Worm (Caenorhabditis elegans): ENCODE results near the gene zip-2.

Gene zip-2

DNA sequence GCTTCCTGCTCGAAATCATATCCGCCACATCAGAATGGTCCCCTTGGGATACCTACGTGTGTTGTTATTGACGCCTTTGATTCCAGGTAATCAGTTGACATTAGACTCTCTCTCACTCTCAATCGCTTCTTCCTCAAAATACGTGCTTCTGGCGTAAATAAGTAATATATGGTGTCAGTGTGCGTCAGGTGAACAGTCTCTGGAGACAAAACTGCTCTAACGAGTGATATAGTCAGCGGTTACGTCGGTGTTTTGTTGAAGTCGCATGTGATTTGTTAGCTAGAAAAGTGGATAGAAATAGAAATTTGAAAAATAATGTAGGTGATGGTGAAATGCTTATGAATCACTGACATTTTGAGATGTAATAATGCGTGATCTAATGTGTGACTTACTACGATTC, 30.7 kb upstream of the zip-2 start:
- TF ChIP-seq C06A6.2 (GFP tag; conservative IDR thresholded peaks at IDR 0.05) (no peak), Y95B8A.8 (GFP tag; IDR thresholded peaks at IDR 0.05) (no peak), pbrm-1 (GFP tag; IDR thresholded peaks at IDR 0.05) (no peak), repo-1 (tag; optimal IDR thresholded peaks at IDR 0.05) (no peak), ztf-6 (GFP tag; IDR thresholded peaks at IDR 0.05) (no peak), cebp-1 (GFP tag; IDR thresholded peaks at IDR 0.05) (no peak), cebp-1 (tag; optimal IDR thresholded peaks at IDR 0.05) (no peak), ets-4 (GFP tag; optimal IDR thresholded peaks at IDR 0.05) (no peak), rcor-1 (GFP tag; IDR thresholded peaks at IDR 0.05) (no peak), sea-2 (GFP tag; IDR thresholded peaks at IDR 0.05) (no peak), ceh-27 (GFP tag; optimal IDR thresholded peaks at IDR 0.05) (no peak), hlh-26 (GFP tag; conservative IDR thresholded peaks at IDR 0.05) (no peak), snpc-1.1 (tag; optimal IDR thresholded peaks at IDR 0.05; ENCODE audit: insufficient read depth) (no peak), T26A5.8 (tag; optimal IDR thresholded peaks at IDR 0.05) (no peak), ztf-26 (tag; optimal IDR thresholded peaks at IDR 0.05) (no peak), madf-8 (GFP tag; conservative IDR thresholded peaks at IDR 0.05) (no peak), lag-1 (GFP tag; IDR thresholded peaks at IDR 0.05) (no peak)

DNA sequence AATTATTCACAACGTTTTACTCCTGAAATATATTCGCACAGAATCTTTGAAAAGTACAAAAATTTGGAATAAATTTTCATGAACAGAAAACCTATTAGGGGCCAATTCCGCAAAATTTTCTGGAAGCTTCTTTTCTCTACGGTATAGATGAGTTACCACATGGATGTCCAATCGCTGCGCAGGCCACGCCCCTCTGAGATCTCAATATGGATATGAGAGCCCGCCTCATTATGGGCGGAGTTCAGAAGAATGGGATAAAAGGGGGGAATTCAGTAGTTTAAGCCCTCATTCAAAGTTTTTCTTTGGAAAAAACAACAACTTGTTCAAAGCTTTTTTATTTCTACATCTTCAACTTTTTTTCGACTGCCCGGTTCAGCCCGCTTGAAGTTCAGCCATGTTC, 21.2 kb upstream of the zip-2 start, which contains the start of gene daf-7:
daf-7 (plus strand) TSS at position 301 of the 400 bp plus-strand sequence.
- TF ChIP-seq rcor-1 (GFP tag; IDR thresholded peaks at IDR 0.05) = no peak
- no peak for TF ChIP-seq mcd-1 (GFP tag; IDR thresholded peaks at IDR 0.05)
- no peak for TF ChIP-seq snpc-1.1 (tag; optimal IDR thresholded peaks at IDR 0.05; ENCODE audit: insufficient read depth)
- no peak for TF ChIP-seq atf-7 (tag; optimal IDR thresholded peaks at IDR 0.05)
- no peak for TF ChIP-seq tbx-9 (tag; optimal IDR thresholded peaks at IDR 0.05; ENCODE audit: borderline replicate concordance)
- TF ChIP-seq bed-2 (GFP tag; IDR thresholded peaks at IDR 0.05) = no peak
- no peak for TF ChIP-seq snpc-1.3 (tag; optimal IDR thresholded peaks at IDR 0.05; ENCODE audit: insufficient read depth)
- no peak for TF ChIP-seq ceh-27 (GFP tag; optimal IDR thresholded peaks at IDR 0.05)

DNA sequence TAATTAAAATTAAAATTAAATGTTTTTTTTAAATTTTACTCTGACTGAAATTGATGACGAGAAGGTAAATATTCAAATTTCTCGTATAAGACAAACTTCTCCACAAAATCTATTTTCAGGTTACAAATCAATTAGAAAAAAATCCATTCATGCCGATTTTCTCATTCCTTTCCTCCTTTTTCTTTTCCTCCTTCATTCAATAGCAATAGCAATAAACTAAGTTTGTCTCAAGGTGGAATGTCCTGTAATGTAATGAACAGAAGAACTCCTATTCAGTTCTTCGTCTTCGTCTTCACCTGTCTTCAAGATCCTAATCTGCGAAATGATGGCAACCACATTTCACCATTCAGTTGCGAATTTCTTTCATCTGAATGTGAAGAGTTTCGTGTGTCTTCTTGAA, 16.9 kb upstream of the zip-2 start, which contains the start of gene dac-1:
dac-1 (plus strand) TSS at position 301 of the 400 bp plus-strand sequence.
- no peak for TF ChIP-seq bed-2 (GFP tag; IDR thresholded peaks at IDR 0.05)

DNA sequence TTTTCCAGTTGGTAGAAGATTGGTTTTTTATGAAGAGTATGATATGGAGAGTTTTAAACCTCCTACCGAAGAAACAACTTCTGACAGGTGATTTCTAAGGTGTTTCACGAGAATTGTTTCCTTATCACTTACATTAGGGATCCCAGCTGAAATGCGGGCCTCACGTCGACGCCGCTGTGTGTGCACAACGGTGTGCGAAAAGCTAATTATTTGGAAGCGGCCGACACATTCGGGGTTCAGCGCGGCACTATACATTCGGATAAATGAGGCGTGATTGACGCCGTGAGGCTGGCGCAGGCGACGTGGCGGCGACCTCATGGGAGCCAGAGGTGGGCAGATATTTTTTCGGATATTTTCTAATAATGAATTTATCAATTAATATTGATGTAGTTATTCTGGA, 13.5 kb upstream of the zip-2 start:
- TF ChIP-seq madf-3 (GFP tag; IDR thresholded peaks at IDR 0.05) = no peak
- no peak for TF ChIP-seq mes-4 (tag; optimal IDR thresholded peaks at IDR 0.05)
- TF ChIP-seq K11D2.4 (GFP tag; IDR thresholded peaks at IDR 0.05) = no peak
- peak; percentile 44 for TF ChIP-seq snpc-4 (GFP tag; optimal IDR thresholded peaks at IDR 0.05)
- TF ChIP-seq snpc-4 (tag; optimal IDR thresholded peaks at IDR 0.05) = peak in 2 of 4 experiments; percentile 81 to 88
- peak; percentile 83 for TF ChIP-seq snpc-1.1 (tag; optimal IDR thresholded peaks at IDR 0.05; ENCODE audit: insufficient read depth)
- no peak; the same call in 1 of the 2 replicates for TF ChIP-seq hmg-1.2 (GFP tag; IDR thresholded peaks at IDR 0.05)
- no peak for TF ChIP-seq chd-7 (tag; optimal IDR thresholded peaks at IDR 0.05)
- no peak for TF ChIP-seq sptf-2 (GFP tag; optimal IDR thresholded peaks at IDR 0.05)
- 0 out of 2 replicates have a peak, but pooled peaks have one; percentile 21 for TF ChIP-seq zfh-2 (GFP tag; conservative IDR thresholded peaks at IDR 0.05)
- no peak for TF ChIP-seq dox-1 (GFP tag; IDR thresholded peaks at IDR 0.05)
- no peak for TF ChIP-seq lin-40 (tag; optimal IDR thresholded peaks at IDR 0.05)
- TF ChIP-seq hlh-12 (tag; optimal IDR thresholded peaks at IDR 0.05) = no peak
- no peak for TF ChIP-seq ets-4 (GFP tag; optimal IDR thresholded peaks at IDR 0.05)

Measured in whole organism, young adult.